Worm (Caenorhabditis elegans): ENCODE measurements around the gene srb-16.
"Not testable (repeated sequence)": the region's sequence is repeated elsewhere in the genome, so short reads cannot be mapped to it uniquely, and the experiment has no call there.

The srb-16 gene

ce11 chrII:5163283-5163682, 12.6 kb upstream of the srb-16 start, which contains the start of gene srb-5:
TSS of gene srb-5 (minus strand) at chrII:5163383.
- no peak for TF ChIP-seq akir-1 (GFP tag; optimal IDR thresholded peaks at IDR 0.05)
- TF ChIP-seq madf-10 (tag; optimal IDR thresholded peaks at IDR 0.05): no peak
- TF ChIP-seq chd-7 (tag; optimal IDR thresholded peaks at IDR 0.05): no peak
- no peak for TF ChIP-seq snpc-4 (GFP tag; optimal IDR thresholded peaks at IDR 0.05)
- TF ChIP-seq snpc-4 (tag; optimal IDR thresholded peaks at IDR 0.05): no peak
- TF ChIP-seq rec-8 (tag; optimal IDR thresholded peaks at IDR 0.05): no peak
- TF ChIP-seq madf-3 (GFP tag; IDR thresholded peaks at IDR 0.05): no peak
- TF ChIP-seq K12H6.12 (tag; optimal IDR thresholded peaks at IDR 0.05): no peak

ce11 chrII:5161102-5161501, 10.4 kb upstream of the srb-16 start, which contains the start of gene C27D6.11:
TSS of gene C27D6.11 (minus strand) at chrII:5161202.
- TF ChIP-seq tbx-9 (tag; optimal IDR thresholded peaks at IDR 0.05; ENCODE audit: borderline replicate concordance): no peak
- TF ChIP-seq ceh-91 (GFP tag; IDR thresholded peaks at IDR 0.05): no peak
- TF ChIP-seq ztf-3 (GFP tag; optimal IDR thresholded peaks at IDR 0.05): no peak
- TF ChIP-seq nhr-80 (tag; optimal IDR thresholded peaks at IDR 0.05): no peak
- TF ChIP-seq chd-7 (tag; optimal IDR thresholded peaks at IDR 0.05): no peak
- TF ChIP-seq ceh-40 (GFP tag; IDR thresholded peaks at IDR 0.05): no peak
- TF ChIP-seq die-1 (tag; optimal IDR thresholded peaks at IDR 0.05): no peak
- TF ChIP-seq aptf-3 (GFP tag; IDR thresholded peaks at IDR 0.05): no peak
- TF ChIP-seq bed-2 (GFP tag; IDR thresholded peaks at IDR 0.05): no peak
- no peak for TF ChIP-seq hsf-1 (GFP tag; IDR thresholded peaks at IDR 0.05)

- TF ChIP-seq egl-18, Y95B8A.8, sea-2 (GFP tag; IDR thresholded peaks at IDR 0.05): not testable (repeated sequence)
These were observed 8.0 kb upstream of the srb-16 start, which contains the start of gene F58A6.9 for ce11 chrII:5158774-5159173. TSS of gene F58A6.9 (minus strand) at chrII:5158874.

ce11 chrII:5157525-5157924, 6.8 kb upstream of the srb-16 start, which contains the start of gene srb-13:
TSS of gene srb-13 (minus strand) at chrII:5157625.
- TF ChIP-seq unc-130 (GFP tag; optimal IDR thresholded peaks at IDR 0.05): no peak
- no peak for TF ChIP-seq T26A5.8 (tag; optimal IDR thresholded peaks at IDR 0.05)
- TF ChIP-seq fkh-3 (tag; optimal IDR thresholded peaks at IDR 0.05): no peak
- TF ChIP-seq snpc-1.3 (tag; optimal IDR thresholded peaks at IDR 0.05; ENCODE audit: insufficient read depth): no peak
- no peak for TF ChIP-seq Y79H2A.3 (GFP tag; conservative IDR thresholded peaks at IDR 0.05)
- TF ChIP-seq mxl-1 (tag; optimal IDR thresholded peaks at IDR 0.05): no peak
- TF ChIP-seq rpc-1 (optimal IDR thresholded peaks at IDR 0.05): no peak
- no peak for TF ChIP-seq rpc-1 (tag; optimal IDR thresholded peaks at IDR 0.05)
- no peak for TF ChIP-seq F55B11.4 (tag; optimal IDR thresholded peaks at IDR 0.05; ENCODE audit: borderline replicate concordance, insufficient read depth)
- no peak for TF ChIP-seq B0336.3 (GFP tag; IDR thresholded peaks at IDR 0.05)
- TF ChIP-seq attf-5 (GFP tag; optimal IDR thresholded peaks at IDR 0.05): no peak
- no peak for TF ChIP-seq C17E4.6 (GFP tag; IDR thresholded peaks at IDR 0.05)
- no peak for TF ChIP-seq hrde-1 (tag; optimal IDR thresholded peaks at IDR 0.05; ENCODE audit: borderline replicate concordance)
- no peak for TF ChIP-seq ztf-28 (GFP tag; IDR thresholded peaks at IDR 0.05)
- TF ChIP-seq sea-2 (GFP tag; IDR thresholded peaks at IDR 0.05): no peak
- no peak for TF ChIP-seq F49E8.2 (tag; optimal IDR thresholded peaks at IDR 0.05; ENCODE audit: insufficient read depth)
- TF ChIP-seq akir-1 (GFP tag; optimal IDR thresholded peaks at IDR 0.05): no peak
- TF ChIP-seq hsf-1 (GFP tag; IDR thresholded peaks at IDR 0.05): no peak
- no peak for TF ChIP-seq ets-4 (GFP tag; optimal IDR thresholded peaks at IDR 0.05)
